Worm (Caenorhabditis elegans) whole organism, L4 larva: ENCODE data around the gene pde-12.

ENCODE experiments used
- T20F7.1 ChIP-seq: fragments of 200-800 bp; sonication (Bioruptor generic); optimal IDR thresholded peaks from 2 replicates; lab custom pipeline; 2018; ENCODE audit warnings: mild to moderate bottlenecking, missing genetic modification characterization, missing compliant biosample characterization
- Y48G9A.11 ChIP-seq: fragments of 200-800 bp; sonication (Bioruptor generic); IDR thresholded peaks from 2 replicates; pipeline ENCODE4 v1.3.6; 2022; ENCODE audit warnings: missing genetic modification reagents, missing genetic modification characterization, missing compliant biosample characterization
- Y75B8A.6 ChIP-seq: fragments of 200-800 bp; sonication (Bioruptor generic); IDR thresholded peaks from 2 replicates; pipeline ENCODE4 v1.3.6; 2022; ENCODE audit warnings: missing genetic modification reagents, missing genetic modification characterization, missing compliant biosample characterization
- ZK546.5 ChIP-seq, 2 experiments: sonication (generic microtip); optimal IDR thresholded peaks; 2 replicates each; lab custom pipeline; 2017; ENCODE audit warnings: missing biosample characterization in 2 of 2, missing genetic modification characterization in 2 of 2
- lim-7 ChIP-seq: fragments of 200-800 bp; sonication (Bioruptor generic); IDR thresholded peaks from 2 replicates; pipeline ENCODE4 v1.3.6; 2022; ENCODE audit warnings: missing genetic modification characterization, missing compliant biosample characterization
- nhr-28 ChIP-seq: fragments of 150-350 bp; optimal IDR thresholded peaks from 2 replicates; lab custom pipeline; 2014; ENCODE audit warnings: missing biosample characterization, missing genetic modification characterization
- sdz-12 ChIP-seq: fragments of 200-800 bp; sonication (Bioruptor generic); optimal IDR thresholded peaks from 2 replicates; lab custom pipeline; 2018; ENCODE audit warnings: mild to moderate bottlenecking, missing genetic modification characterization, missing compliant biosample characterization
- snpc-1.2 ChIP-seq: fragments of 200-800 bp; sonication (Bioruptor generic); IDR thresholded peaks from 2 replicates; pipeline ENCODE4 v1.3.6; 2022; ENCODE audit warnings: missing genetic modification reagents, missing genetic modification characterization, missing compliant biosample characterization
- spr-1 ChIP-seq: sonication (generic microtip); optimal IDR thresholded peaks from 2 replicates; lab custom pipeline; 2016; ENCODE audit warnings: mild to moderate bottlenecking, missing genetic modification characterization, missing compliant biosample characterization
- unc-39 ChIP-seq: sonication (generic microtip); optimal IDR thresholded peaks from 2 replicates; lab custom pipeline; 2017; ENCODE audit warnings: missing biosample characterization, missing genetic modification characterization
- zip-2 ChIP-seq: fragments of 150-350 bp; optimal IDR thresholded peaks from 2 replicates; lab custom pipeline; 2014; ENCODE audit warnings: missing biosample characterization, missing genetic modification characterization

DNA sequence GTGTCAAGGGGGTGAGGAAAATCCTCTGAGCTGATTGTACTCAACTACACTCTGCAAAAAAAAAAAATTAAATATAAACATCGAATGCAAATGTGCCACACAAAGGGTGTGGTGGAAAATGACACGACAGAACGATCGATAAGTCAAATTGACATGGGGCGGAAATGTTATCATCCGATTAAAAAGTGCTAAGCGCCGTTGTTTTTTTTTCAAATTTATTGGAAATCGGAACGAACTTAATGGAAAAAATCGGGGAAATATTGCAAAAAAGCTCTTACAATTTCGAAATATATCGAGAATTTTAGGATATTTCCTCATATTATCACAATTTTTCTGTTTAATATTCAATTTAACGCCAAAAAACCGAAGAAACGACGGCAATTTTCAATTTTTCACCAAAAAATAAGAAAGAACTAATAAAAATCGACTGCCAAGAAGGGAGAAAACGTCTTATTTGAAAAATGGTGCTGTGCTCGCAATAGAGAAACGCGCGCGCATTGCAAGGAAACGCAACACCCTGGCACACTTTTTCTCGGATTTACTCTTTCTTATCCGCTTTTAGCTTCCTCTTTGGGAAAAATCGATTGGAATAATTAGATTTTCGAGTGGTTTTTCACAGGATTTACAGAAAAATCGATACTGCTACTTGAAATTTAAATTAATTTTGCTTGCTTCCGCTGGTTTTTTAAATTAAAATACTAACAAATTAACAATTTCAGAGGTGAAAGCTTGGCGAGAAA, 24.0 kb upstream of the pde-12 start, which contains the start of the genes cey-4 and vps-50:
- TF ChIP-seq ZK546.5 (tag; optimal IDR thresholded peaks at IDR 0.05; lab: Kevin White, UChicago) = no peak
- TF ChIP-seq lim-7 (GFP tag; lab: Robert Waterston, UW) = no peak
- no peak for TF ChIP-seq Y75B8A.6 (GFP tag; lab: Robert Waterston, UW)
- TF ChIP-seq nhr-28 (tag; lab: Kevin White, UChicago) = no peak
- no peak for TF ChIP-seq spr-1
- no peak for TF ChIP-seq zip-2 (tag; lab: Kevin White, UChicago)
- TF ChIP-seq T20F7.1 (GFP tag; lab: Kevin White, UChicago) = no peak
- no peak for TF ChIP-seq snpc-1.2 (GFP tag; lab: Robert Waterston, UW)
- TF ChIP-seq unc-39 (tag; lab: Kevin White, UChicago) = no peak
- no peak for TF ChIP-seq Y48G9A.11 (GFP tag; lab: Robert Waterston, UW)
- TF ChIP-seq sdz-12 (GFP tag; lab: Kevin White, UChicago) = no peak
